Worm (Caenorhabditis elegans) whole organism, L3 larva: ENCODE results near the gene sdc-3.
A peak's percentile ranks its signal among the peaks of the same experiment; 100 is the strongest.

Experiments used
- R02D3.7 ChIP-seq: fragments of 150-350 bp; optimal IDR thresholded peaks from 2 replicates; lab custom pipeline; 2014; ENCODE audit warnings: missing biosample characterization, missing genetic modification characterization
- ZK546.5 ChIP-seq: sonication (generic microtip); optimal IDR thresholded peaks from 2 replicates; lab custom pipeline; 2017; ENCODE audit warnings: missing biosample characterization, missing genetic modification characterization
- aly-2 ChIP-seq: fragments of 150-350 bp; optimal IDR thresholded peaks from 2 replicates; lab custom pipeline; 2014; ENCODE audit warnings: missing biosample characterization, missing genetic modification characterization
- ama-1 ChIP-seq: fragments of 150-350 bp; optimal IDR thresholded peaks from 2 replicates; lab custom pipeline; 2018
- ceh-28 ChIP-seq: fragments of 150-350 bp; optimal IDR thresholded peaks from 2 replicates; lab custom pipeline; 2014; ENCODE audit warnings: missing biosample characterization, missing genetic modification reagents, missing genetic modification characterization
- ceh-82 ChIP-seq: fragments of 150-350 bp; optimal IDR thresholded peaks from 2 replicates; lab custom pipeline; 2014; ENCODE audit warnings: missing biosample characterization, missing genetic modification characterization
- daf-12 ChIP-seq: fragments of 150-350 bp; optimal IDR thresholded peaks from 2 replicates; lab custom pipeline; 2014; ENCODE audit warnings: missing biosample characterization, missing genetic modification reagents, missing genetic modification characterization
- egl-27 ChIP-seq: sonication (generic microtip); optimal IDR thresholded peaks from 4 replicates; lab custom pipeline; 2017; ENCODE audit warnings: missing biosample characterization, missing genetic modification reagents, missing genetic modification characterization
- egl-5 ChIP-seq: fragments of 150-350 bp; optimal IDR thresholded peaks from 2 replicates; lab custom pipeline; 2017; ENCODE audit warnings: missing biosample characterization, missing genetic modification reagents, missing genetic modification characterization, inconsistent platforms
- elt-1 ChIP-seq: fragments of 150-350 bp; optimal IDR thresholded peaks from 2 replicates; lab custom pipeline; 2014; ENCODE audit warnings: missing biosample characterization, missing genetic modification characterization
- elt-3 ChIP-seq, 3 experiments: fragments of 150-350 bp in 1 of 3; sonication (generic microtip) in 2 of 3; optimal IDR thresholded peaks; 2 replicates in 2 of 3; 4 replicates in 1 of 3; lab custom pipeline; 2014 to 2017; ENCODE audit warnings: missing biosample characterization in 3 of 3, missing genetic modification characterization in 3 of 3
- eor-1 ChIP-seq, 2 experiments: fragments of 150-350 bp; optimal IDR thresholded peaks; 2 replicates each; lab custom pipeline; 2014 to 2018; ENCODE audit warnings: missing biosample characterization in 2 of 2, missing genetic modification characterization in 2 of 2
- fkh-10 ChIP-seq: sonication (generic microtip); optimal IDR thresholded peaks from 2 replicates; lab custom pipeline; 2017; ENCODE audit warnings: missing biosample characterization, missing genetic modification reagents, missing genetic modification characterization
- fkh-2 ChIP-seq: fragments of 150-350 bp; optimal IDR thresholded peaks from 2 replicates; lab custom pipeline; 2014; ENCODE audit warnings: missing biosample characterization, missing genetic modification reagents, missing genetic modification characterization
- fos-1 ChIP-seq: fragments of 150-350 bp; optimal IDR thresholded peaks from 2 replicates; lab custom pipeline; 2014; ENCODE audit warnings: missing biosample characterization, missing genetic modification characterization
- hmg-11 ChIP-seq: sonication (generic microtip); optimal IDR thresholded peaks from 2 replicates; lab custom pipeline; 2016; ENCODE audit warnings: missing genetic modification characterization, missing compliant biosample characterization
- jun-1 ChIP-seq: fragments of 150-350 bp; optimal IDR thresholded peaks from 2 replicates; lab custom pipeline; 2014; ENCODE audit warnings: missing biosample characterization, missing genetic modification reagents, missing genetic modification characterization
- lin-15B ChIP-seq: fragments of 150-350 bp; optimal IDR thresholded peaks from 2 replicates; lab custom pipeline; 2014; ENCODE audit warnings: missing biosample characterization, missing genetic modification characterization
- lin-39 ChIP-seq: fragments of 150-350 bp; optimal IDR thresholded peaks from 2 replicates; lab custom pipeline; 2018; ENCODE audit warnings: missing biosample characterization, missing genetic modification reagents, missing genetic modification characterization
- lsy-12 ChIP-seq: sonication (generic microtip); optimal IDR thresholded peaks from 2 replicates; lab custom pipeline; 2016; ENCODE audit warnings: mild to moderate bottlenecking, missing genetic modification characterization, missing compliant biosample characterization
- mdl-1 ChIP-seq: fragments of 150-350 bp; optimal IDR thresholded peaks from 2 replicates; lab custom pipeline; 2014; ENCODE audit warnings: missing biosample characterization, missing genetic modification characterization
- mml-1 ChIP-seq: fragments of 150-350 bp; sonication (generic microtip); optimal IDR thresholded peaks from 3 replicates; lab custom pipeline; 2014; ENCODE audit warnings: missing biosample characterization, missing genetic modification characterization
- nfya-1 ChIP-seq: sonication (generic microtip); optimal IDR thresholded peaks from 2 replicates; lab custom pipeline; 2017; ENCODE audit warnings: missing genetic modification characterization, mild to moderate bottlenecking, missing compliant biosample characterization, antibody characterized with exemption, moderate library complexity; ENCODE audit not compliant: insufficient read depth
- nhr-11 ChIP-seq: fragments of 150-350 bp; optimal IDR thresholded peaks from 2 replicates; lab custom pipeline; 2014; ENCODE audit warnings: missing biosample characterization, missing genetic modification characterization
- nhr-12 ChIP-seq: fragments of 150-350 bp; optimal IDR thresholded peaks from 2 replicates; lab custom pipeline; 2014; ENCODE audit warnings: missing biosample characterization, missing genetic modification characterization
- nhr-23 ChIP-seq: fragments of 150-350 bp; optimal IDR thresholded peaks from 2 replicates; lab custom pipeline; 2014; ENCODE audit warnings: missing biosample characterization, missing genetic modification reagents, missing genetic modification characterization
- nhr-237 ChIP-seq: fragments of 150-350 bp; optimal IDR thresholded peaks from 2 replicates; lab custom pipeline; 2014; ENCODE audit warnings: missing biosample characterization, missing genetic modification characterization
- nhr-28 ChIP-seq: fragments of 150-350 bp; optimal IDR thresholded peaks from 2 replicates; lab custom pipeline; 2014; ENCODE audit warnings: missing biosample characterization, missing genetic modification characterization
- nhr-43 ChIP-seq: sonication (generic microtip); optimal IDR thresholded peaks from 2 replicates; lab custom pipeline; 2016; ENCODE audit warnings: mild to moderate bottlenecking, missing genetic modification characterization, missing compliant biosample characterization; ENCODE audit not compliant: poor library complexity, severe bottlenecking
- nhr-67 ChIP-seq: fragments of 150-350 bp; optimal IDR thresholded peaks from 2 replicates; lab custom pipeline; 2014; ENCODE audit warnings: missing biosample characterization, missing genetic modification characterization
- nhr-76 ChIP-seq: fragments of 150-350 bp; sonication (generic microtip); optimal IDR thresholded peaks from 5 replicates; lab custom pipeline; 2014; ENCODE audit warnings: missing biosample characterization, missing genetic modification characterization
- nhr-77 ChIP-seq: fragments of 150-350 bp; optimal IDR thresholded peaks from 2 replicates; lab custom pipeline; 2014; ENCODE audit warnings: missing biosample characterization, missing genetic modification characterization
- pqm-1 ChIP-seq: fragments of 150-350 bp; optimal IDR thresholded peaks from 2 replicates; lab custom pipeline; 2017; ENCODE audit warnings: missing biosample characterization, missing genetic modification characterization, inconsistent platforms
- sea-2 ChIP-seq: fragments of 150-350 bp; sonication (generic microtip); optimal IDR thresholded peaks from 4 replicates; lab custom pipeline; 2014; ENCODE audit warnings: missing biosample characterization, missing genetic modification reagents, missing genetic modification characterization
- skn-1 ChIP-seq: fragments of 150-350 bp; optimal IDR thresholded peaks from 2 replicates; lab custom pipeline; 2014; ENCODE audit warnings: missing biosample characterization, missing genetic modification characterization
- tbx-2 ChIP-seq: sonication (generic microtip); optimal IDR thresholded peaks from 2 replicates; lab custom pipeline; 2016; ENCODE audit warnings: mild to moderate bottlenecking, missing genetic modification characterization, missing compliant biosample characterization
- unc-62 ChIP-seq: fragments of 150-350 bp; sonication (generic microtip); optimal IDR thresholded peaks from 4 replicates; lab custom pipeline; 2014; ENCODE audit warnings: missing biosample characterization, missing genetic modification reagents, missing genetic modification characterization
- zag-1 ChIP-seq: fragments of 150-350 bp; optimal IDR thresholded peaks from 2 replicates; lab custom pipeline; 2014; ENCODE audit warnings: missing biosample characterization, missing genetic modification characterization
- ztf-11 ChIP-seq: fragments of 150-350 bp; optimal IDR thresholded peaks from 2 replicates; lab custom pipeline; 2014; ENCODE audit warnings: missing biosample characterization, missing genetic modification characterization
- ztf-4 ChIP-seq: fragments of 150-350 bp; optimal IDR thresholded peaks from 2 replicates; lab custom pipeline; 2014; ENCODE audit warnings: missing biosample characterization, missing genetic modification characterization

The sdc-3 gene

DNA sequence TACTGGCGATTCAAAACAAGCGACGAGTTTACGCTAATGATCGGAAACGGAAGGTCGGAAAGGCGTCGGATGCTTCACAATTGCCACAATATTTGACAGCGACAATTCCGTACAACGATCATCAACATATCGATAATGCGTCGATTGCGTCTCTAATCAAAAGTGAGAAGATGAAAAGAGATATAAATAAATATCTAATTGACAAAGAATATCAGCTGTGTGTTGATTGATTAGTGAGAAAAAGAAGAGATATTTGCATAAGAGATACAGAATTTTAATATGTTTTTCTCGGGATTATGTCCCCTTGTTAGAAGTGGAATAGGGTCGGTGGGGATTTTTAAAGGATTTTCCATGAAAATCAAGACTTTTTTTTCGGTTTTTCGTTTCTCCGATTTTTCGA is 30.6 kb upstream of the sdc-3 start:
- no peak for TF ChIP-seq fkh-10 (GFP tag; lab: Kevin White, UChicago)
- TF ChIP-seq lsy-12 (tag; lab: Kevin White, UChicago) = no peak
- TF ChIP-seq eor-1 (tag; optimal IDR thresholded peaks at IDR 0.05; lab: Kevin White, UChicago) = no peak
- no peak for TF ChIP-seq sea-2 (GFP tag; lab: Kevin White, UChicago)
- no peak for TF ChIP-seq pqm-1
- TF ChIP-seq fkh-2 = no peak
- TF ChIP-seq fos-1 = no peak
- no peak for TF ChIP-seq mml-1 (tag; lab: Kevin White, UChicago)
- no peak for TF ChIP-seq nhr-12 (tag; lab: Kevin White, UChicago)
- TF ChIP-seq aly-2 = no peak
- TF ChIP-seq daf-12 = no peak
- no peak for TF ChIP-seq nhr-43 (tag; lab: Kevin White, UChicago)
- no peak for TF ChIP-seq nhr-237 (tag; lab: Kevin White, UChicago)
- no peak for TF ChIP-seq zag-1
- TF ChIP-seq hmg-11 = no peak

- TF ChIP-seq fkh-2 (no peak), egl-5 (tag; lab: Kevin White, UChicago) (peak; percentile 19), tbx-2 (tag; lab: Kevin White, UChicago) (no peak), eor-1 (tag; optimal IDR thresholded peaks at IDR 0.05; lab: Kevin White, UChicago) (no peak), elt-3 (tag; optimal IDR thresholded peaks at IDR 0.05; lab: Kevin White, UChicago) (no peak), jun-1 (no peak), daf-12 (no peak), egl-27 (tag; lab: Kevin White, UChicago) (no peak), nhr-67 (no peak), hmg-11 (no peak), nfya-1 (tag; lab: Kevin White, UChicago) (peak; percentile 51), fkh-10 (GFP tag; lab: Kevin White, UChicago) (peak; percentile 26), mml-1 (tag; lab: Kevin White, UChicago) (no peak), ZK546.5 (tag; lab: Kevin White, UChicago) (no peak), mdl-1 (tag; lab: Kevin White, UChicago) (no peak), lin-39 (tag; lab: Kevin White, UChicago) (peak; percentile 78), R02D3.7 (tag; lab: Kevin White, UChicago) (no peak), lin-15B (tag; lab: Kevin White, UChicago) (peak; percentile 30)
These were observed 26.9 kb upstream of the sdc-3 start for ce11 chrV:15074907-15075306.

ce11 chrV:15072738-15073137 is 24.7 kb upstream of the sdc-3 start:
- no peak for TF ChIP-seq egl-27 (tag; lab: Kevin White, UChicago)
- TF ChIP-seq nhr-11 (tag; lab: Kevin White, UChicago) = no peak
- no peak for TF ChIP-seq nhr-67
- TF ChIP-seq nfya-1 (tag; lab: Kevin White, UChicago) = peak; percentile 6
- peak; percentile 78 for TF ChIP-seq egl-5 (tag; lab: Kevin White, UChicago)
- TF ChIP-seq aly-2 = no peak
- no peak for TF ChIP-seq nhr-23
- no peak for TF ChIP-seq daf-12
- no peak for TF ChIP-seq nhr-237 (tag; lab: Kevin White, UChicago)
- no peak for TF ChIP-seq nhr-76 (tag; lab: Kevin White, UChicago)
- TF ChIP-seq, all 47 proteins: peak for 2

ce11 chrV:15071015-15071810 is 23.2 kb upstream of the sdc-3 start, which contains the start of gene unc-76:
unc-76 (plus strand) TSS chrV:15071760.
- TF ChIP-seq eor-1 (tag; optimal IDR thresholded peaks at IDR 0.05; lab: Kevin White, UChicago) = no peak
- no peak for TF ChIP-seq fkh-2
- no peak for TF ChIP-seq ceh-82
- TF ChIP-seq ztf-11 (tag; lab: Kevin White, UChicago) = no peak
- TF ChIP-seq fos-1 = no peak
- TF ChIP-seq tbx-2 (tag; lab: Kevin White, UChicago) = peak; percentile 74
- TF ChIP-seq nfya-1 (tag; lab: Kevin White, UChicago) = peak; percentile 81
- no peak for TF ChIP-seq daf-12
- no peak for TF ChIP-seq nhr-67
- TF ChIP-seq fkh-10 (GFP tag; lab: Kevin White, UChicago) = peak; percentile 54
- no peak for TF ChIP-seq nhr-237 (tag; lab: Kevin White, UChicago)
- TF ChIP-seq zag-1 = peak; percentile 73
- TF ChIP-seq nhr-28 (tag; lab: Kevin White, UChicago) = no peak
- TF ChIP-seq aly-2 = no peak
- TF ChIP-seq unc-62 = peak; percentile 81
- TF ChIP-seq mml-1 (tag; lab: Kevin White, UChicago) = no peak
- no peak for TF ChIP-seq mdl-1 (tag; lab: Kevin White, UChicago)
- peak; percentile 96 for TF ChIP-seq lin-39 (tag; lab: Kevin White, UChicago)
- TF ChIP-seq R02D3.7 (tag; lab: Kevin White, UChicago) = peak; percentile 58
- no peak for TF ChIP-seq ZK546.5 (tag; lab: Kevin White, UChicago)
- TF ChIP-seq egl-27 (tag; lab: Kevin White, UChicago) = peak; percentile 68
- TF ChIP-seq nhr-77 (tag; lab: Kevin White, UChicago) = no peak
- TF ChIP-seq ceh-28 (tag; lab: Kevin White, UChicago) = peak; percentile 59
- no peak for TF ChIP-seq nhr-76 (tag; lab: Kevin White, UChicago)
- TF ChIP-seq nhr-12 (tag; lab: Kevin White, UChicago) = no peak
- no peak for TF ChIP-seq elt-3 (tag; optimal IDR thresholded peaks at IDR 0.05; lab: Kevin White, UChicago)
- peak; percentile 8 for TF ChIP-seq ama-1
- TF ChIP-seq lsy-12 (tag; lab: Kevin White, UChicago) = peak; percentile 54
- peak; percentile 62 for TF ChIP-seq lin-15B (tag; lab: Kevin White, UChicago)
- TF ChIP-seq hmg-11 = peak; percentile 89
- TF ChIP-seq pqm-1 = no peak
- no peak for TF ChIP-seq elt-1 (tag; lab: Kevin White, UChicago)
- no peak for TF ChIP-seq skn-1 (tag; lab: Kevin White, UChicago)
- TF ChIP-seq ztf-4 (tag; lab: Kevin White, UChicago) = no peak
- peak; percentile 42 for TF ChIP-seq nhr-43 (tag; lab: Kevin White, UChicago)
- peak; percentile 56 for TF ChIP-seq nhr-11 (tag; lab: Kevin White, UChicago)
